Worm (Caenorhabditis elegans) whole organism, L3 larva: ENCODE results near the gene bet-2.

ENCODE experiments used
- nhr-237 ChIP-seq: fragments of 150-350 bp; optimal IDR thresholded peaks from 2 replicates; lab custom pipeline; 2014; ENCODE audit warnings: missing biosample characterization, missing genetic modification characterization
- ztf-11 ChIP-seq: fragments of 150-350 bp; optimal IDR thresholded peaks from 2 replicates; lab custom pipeline; 2014; ENCODE audit warnings: missing biosample characterization, missing genetic modification characterization

ce11 chrX:10527414-10527813 lies 41.7 kb upstream of the bet-2 start:
- TF ChIP-seq ztf-11 (tag; lab: Kevin White, UChicago) (no peak), nhr-237 (tag; lab: Kevin White, UChicago) (no peak)
